Fruit fly (Drosophila melanogaster) whole organism, adult: ENCODE data around the gene Sp1.

ENCODE experiments used
- CG11617 ChIP-seq: fragments of 200-800 bp; sonication (Bioruptor generic); optimal IDR thresholded peaks from 2 replicates; lab custom pipeline; 2017; ENCODE audit warnings: mild to moderate bottlenecking, missing biosample characterization, missing genetic modification reagents, missing genetic modification characterization
- Clk ChIP-seq: fragments of 200-800 bp; sonication (Bioruptor generic); optimal IDR thresholded peaks from 2 replicates; lab custom pipeline; 2017; ENCODE audit warnings: missing biosample characterization, missing genetic modification characterization

DNA sequence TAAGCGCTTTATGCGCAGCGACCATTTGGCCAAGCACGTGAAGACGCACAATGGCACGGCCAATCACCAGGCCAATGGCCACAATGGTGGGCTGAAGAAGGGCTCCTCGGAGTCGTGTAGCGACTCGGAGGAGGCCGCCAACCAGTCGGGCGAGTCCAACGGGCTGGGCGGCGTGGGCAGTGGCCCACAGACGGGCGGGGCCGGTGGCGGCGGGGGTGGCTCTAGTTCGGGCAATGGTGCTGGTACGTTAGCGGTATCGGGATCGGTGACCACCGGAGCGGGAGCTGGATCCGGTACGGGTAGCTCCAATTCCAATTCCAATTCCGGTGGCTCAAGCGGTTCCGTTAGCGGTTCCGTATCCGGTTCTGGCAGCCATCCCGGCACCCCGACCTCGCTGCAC is 25.0 kb downstream of the Sp1 start:
- TF ChIP-seq CG11617 (GFP tag; lab: Kevin White, UChicago) (no peak), Clk (no peak)
